Fruit fly (Drosophila melanogaster) whole organism, embryonic: ENCODE data around the gene CG10492.
A peak's percentile ranks its signal among the peaks of the same experiment; 100 is the strongest.

Experiments used
- ATbp ChIP-seq: fragments of 200-800 bp; sonication (Bioruptor generic); optimal IDR thresholded peaks from 2 replicates; lab custom pipeline; 2017; ENCODE audit warnings: missing biosample characterization, mild to moderate bottlenecking, missing genetic modification characterization, missing genetic modification reagents
- Adf1 ChIP-seq: fragments of 200-800 bp; sonication (Bioruptor generic); IDR thresholded peaks from 2 replicates; pipeline ENCODE4 v1.3.6; 2022; ENCODE audit warnings: missing biosample characterization, missing genetic modification characterization
- CG10366 ChIP-seq: fragments of 200-800 bp; sonication (Bioruptor generic); IDR thresholded peaks from 2 replicates; pipeline ENCODE4 v1.3.6; 2022; ENCODE audit warnings: missing biosample characterization, missing genetic modification characterization
- CG11504 ChIP-seq: fragments of 200-800 bp; sonication (Bioruptor generic); optimal IDR thresholded peaks from 3 replicates; lab custom pipeline; 2019; ENCODE audit warnings: missing biosample characterization, mild to moderate bottlenecking, missing genetic modification characterization, moderate library complexity
- CG12942 ChIP-seq: fragments of 200-800 bp; sonication (Bioruptor generic); optimal IDR thresholded peaks from 3 replicates; lab custom pipeline; 2016; ENCODE audit warnings: missing biosample characterization, missing genetic modification characterization
- CG14441 ChIP-seq: fragments of 200-800 bp; sonication (Bioruptor generic); IDR thresholded peaks from 2 replicates; pipeline ENCODE4 v1.3.6; 2022; ENCODE audit warnings: missing biosample characterization, missing genetic modification characterization
- CG17186 ChIP-seq: fragments of 200-800 bp; sonication (Bioruptor generic); optimal IDR thresholded peaks from 3 replicates; lab custom pipeline; 2017; ENCODE audit warnings: missing biosample characterization, missing genetic modification reagents, missing genetic modification characterization
- CG17802 ChIP-seq: fragments of 200-800 bp; sonication (Bioruptor generic); optimal IDR thresholded peaks from 2 replicates; lab custom pipeline; 2018; ENCODE audit warnings: missing biosample characterization, mild to moderate bottlenecking, missing genetic modification characterization, moderate library complexity
- CG18476 ChIP-seq: fragments of 200-800 bp; sonication (Bioruptor generic); optimal IDR thresholded peaks from 2 replicates; lab custom pipeline; 2016; ENCODE audit warnings: missing biosample characterization, mild to moderate bottlenecking, missing genetic modification characterization
- CG2129 ChIP-seq: fragments of 200-800 bp; sonication (Bioruptor generic); IDR thresholded peaks from 2 replicates; pipeline ENCODE4 v1.3.6; 2022; ENCODE audit warnings: missing biosample characterization, missing genetic modification characterization; ENCODE audit not compliant: partially characterized antibody
- CG30020 ChIP-seq: fragments of 200-800 bp; optimal IDR thresholded peaks from 2 replicates; lab custom pipeline; 2019; ENCODE audit warnings: missing biosample characterization, mild to moderate bottlenecking, missing genetic modification characterization, moderate library complexity
- CG3407 ChIP-seq: fragments of 200-800 bp; sonication (Bioruptor generic); optimal IDR thresholded peaks from 2 replicates; lab custom pipeline; 2018; ENCODE audit warnings: missing biosample characterization, mild to moderate bottlenecking, missing genetic modification characterization
- CG3726 ChIP-seq: fragments of 200-800 bp; sonication (Bioruptor generic); IDR thresholded peaks from 3 replicates; pipeline ENCODE4, ENCODE4 v1.3.6; 2022; ENCODE audit warnings: missing biosample characterization, missing genetic modification characterization
- CG43689 ChIP-seq: fragments of 200-800 bp; sonication (Bioruptor generic); IDR thresholded peaks from 2 replicates; pipeline ENCODE4 v1.3.6; 2022; ENCODE audit warnings: missing biosample characterization, missing genetic modification characterization
- CG7556 ChIP-seq: fragments of 200-800 bp; sonication (Bioruptor generic); optimal IDR thresholded peaks from 2 replicates; lab custom pipeline; 2017; ENCODE audit warnings: missing biosample characterization, mild to moderate bottlenecking, missing genetic modification characterization
- CG7839 ChIP-seq: fragments of 200-800 bp; sonication (Bioruptor generic); optimal IDR thresholded peaks from 3 replicates; lab custom pipeline; 2018; ENCODE audit warnings: missing biosample characterization, mild to moderate bottlenecking, missing genetic modification characterization, moderate library complexity
- CG9437 ChIP-seq: fragments of 200-800 bp; sonication (Bioruptor generic); optimal IDR thresholded peaks from 2 replicates; lab custom pipeline; 2018; ENCODE audit warnings: missing biosample characterization, mild to moderate bottlenecking, missing genetic modification characterization
- CG9817 ChIP-seq: fragments of 200-800 bp; sonication (Bioruptor generic); optimal IDR thresholded peaks from 2 replicates; lab custom pipeline; 2018; ENCODE audit warnings: missing biosample characterization, mild to moderate bottlenecking, missing genetic modification characterization, moderate library complexity
- CG9876 ChIP-seq: fragments of 200-800 bp; sonication (Bioruptor generic); optimal IDR thresholded peaks from 2 replicates; lab custom pipeline; 2016; ENCODE audit warnings: missing biosample characterization, missing genetic modification characterization
- Camta ChIP-seq: fragments of 200-800 bp; sonication (Bioruptor generic); optimal IDR thresholded peaks from 2 replicates; lab custom pipeline; 2016; ENCODE audit warnings: missing biosample characterization, missing genetic modification characterization
- Dbx ChIP-seq: fragments of 200-800 bp; sonication (Bioruptor generic); IDR thresholded peaks from 3 replicates; pipeline ENCODE4 v1.3.6; 2022; ENCODE audit warnings: missing biosample characterization, missing genetic modification characterization
- Dp ChIP-seq: fragments of 200-800 bp; sonication (Bioruptor generic); optimal IDR thresholded peaks from 2 replicates; lab custom pipeline; 2018; ENCODE audit warnings: missing biosample characterization, mild to moderate bottlenecking, missing genetic modification characterization, moderate library complexity
- Dref ChIP-seq: fragments of 200-800 bp; sonication (Bioruptor generic); IDR thresholded peaks from 2 replicates; pipeline ENCODE4 v1.3.6; 2022; ENCODE audit warnings: missing biosample characterization, missing genetic modification characterization
- H2.0 ChIP-seq: fragments of 200-800 bp; sonication (Bioruptor generic); IDR thresholded peaks from 2 replicates; pipeline ENCODE4 v1.3.6; 2022; ENCODE audit warnings: missing biosample characterization, missing genetic modification characterization
- HHEX ChIP-seq: fragments of 200-800 bp; sonication (Bioruptor generic); optimal IDR thresholded peaks from 3 replicates; lab custom pipeline; 2017; ENCODE audit warnings: missing biosample characterization, mild to moderate bottlenecking, missing genetic modification characterization, missing genetic modification reagents
- HLH54F ChIP-seq: fragments of 200-800 bp; sonication (Bioruptor generic); optimal IDR thresholded peaks from 3 replicates; lab custom pipeline; 2016; ENCODE audit warnings: missing biosample characterization, missing genetic modification characterization
- Ptx1 ChIP-seq: fragments of 200-800 bp; sonication (Bioruptor generic); IDR thresholded peaks from 2 replicates; pipeline ENCODE4 v1.3.6; 2022; ENCODE audit warnings: missing biosample characterization, missing genetic modification characterization
- aop ChIP-seq: fragments of 200-800 bp; sonication (Bioruptor generic); IDR thresholded peaks from 2 replicates; pipeline ENCODE4 v1.3.6; 2022; ENCODE audit warnings: missing biosample characterization, missing genetic modification characterization
- bsh ChIP-seq, 2 experiments: fragments of 200-800 bp; sonication (Bioruptor generic); optimal IDR thresholded peaks; 2 replicates each; lab custom pipeline; 2017 to 2018; ENCODE audit warnings: mild to moderate bottlenecking in 2 of 2, missing biosample characterization in 2 of 2, missing genetic modification characterization in 2 of 2, moderate library complexity in 1 of 2
- cas ChIP-seq: fragments of 200-800 bp; sonication (Bioruptor generic); IDR thresholded peaks from 2 replicates; pipeline ENCODE4 v1.3.6; 2022; ENCODE audit warnings: missing biosample characterization, missing genetic modification characterization
- chm ChIP-seq: fragments of 200-800 bp; sonication (Bioruptor generic); IDR thresholded peaks from 2 replicates; pipeline ENCODE4 v1.3.6; 2022; ENCODE audit warnings: missing biosample characterization, missing genetic modification characterization
- corto ChIP-seq: fragments of 200-800 bp; sonication (Bioruptor generic); optimal IDR thresholded peaks from 2 replicates; lab custom pipeline; 2016; ENCODE audit warnings: missing biosample characterization, mild to moderate bottlenecking, missing genetic modification characterization, moderate library complexity
- dmrt99B ChIP-seq: fragments of 200-800 bp; sonication (Bioruptor generic); optimal IDR thresholded peaks from 2 replicates; lab custom pipeline; 2018; ENCODE audit warnings: missing biosample characterization, mild to moderate bottlenecking, missing genetic modification characterization, moderate library complexity
- fd102C ChIP-seq: fragments of 200-800 bp; sonication (Bioruptor generic); optimal IDR thresholded peaks from 2 replicates; lab custom pipeline; 2018; ENCODE audit warnings: missing biosample characterization, mild to moderate bottlenecking, missing genetic modification characterization, moderate library complexity
- ftz-f1 ChIP-seq: fragments of 200-800 bp; sonication (Bioruptor generic); optimal IDR thresholded peaks from 2 replicates; lab custom pipeline; 2016; ENCODE audit warnings: missing biosample characterization, missing genetic modification characterization
- gcm2 ChIP-seq: fragments of 200-800 bp; sonication (Bioruptor generic); optimal IDR thresholded peaks from 2 replicates; lab custom pipeline; 2016; ENCODE audit warnings: missing biosample characterization, missing genetic modification characterization
- kni ChIP-seq: fragments of 200-800 bp; sonication (Bioruptor generic); optimal IDR thresholded peaks from 3 replicates; lab custom pipeline; 2017; ENCODE audit warnings: mild to moderate bottlenecking, missing biosample characterization, missing genetic modification reagents, missing genetic modification characterization
- mirr ChIP-seq: fragments of 200-800 bp; sonication (Bioruptor generic); optimal IDR thresholded peaks from 3 replicates; lab custom pipeline; 2018; ENCODE audit warnings: missing biosample characterization, mild to moderate bottlenecking, missing genetic modification characterization
- mld ChIP-seq: fragments of 200-800 bp; sonication (Bioruptor generic); IDR thresholded peaks from 3 replicates; pipeline ENCODE4 v1.3.6; 2022; ENCODE audit warnings: missing biosample characterization, missing genetic modification characterization; ENCODE audit not compliant: partially characterized antibody
- nmo ChIP-seq: fragments of 200-800 bp; sonication (Bioruptor generic); optimal IDR thresholded peaks from 2 replicates; lab custom pipeline; 2018; ENCODE audit warnings: missing biosample characterization, mild to moderate bottlenecking, missing genetic modification characterization, moderate library complexity
- nom ChIP-seq: fragments of 200-800 bp; sonication (Bioruptor generic); optimal IDR thresholded peaks from 2 replicates; lab custom pipeline; 2017; ENCODE audit warnings: missing biosample characterization, missing genetic modification characterization, mild to moderate bottlenecking, moderate library complexity, missing genetic modification reagents
- onecut ChIP-seq: fragments of 200-800 bp; sonication (Bioruptor generic); IDR thresholded peaks from 2 replicates; pipeline ENCODE4 v1.3.6; 2022; ENCODE audit warnings: missing biosample characterization, missing genetic modification characterization
- sim ChIP-seq: fragments of 200-800 bp; sonication (Bioruptor generic); IDR thresholded peaks from 2 replicates; pipeline ENCODE4 v1.3.6; 2022; ENCODE audit warnings: missing biosample characterization, missing genetic modification characterization
- sna ChIP-seq: fragments of 200-800 bp; sonication (Bioruptor generic); IDR thresholded peaks from 2 replicates; pipeline ENCODE4 v1.3.6; 2022; ENCODE audit warnings: missing biosample characterization, missing genetic modification characterization; ENCODE audit not compliant: partially characterized antibody
- ssp ChIP-seq: fragments of 200-800 bp; sonication (Bioruptor generic); IDR thresholded peaks from 2 replicates; pipeline ENCODE4 v1.3.6; 2022; ENCODE audit warnings: missing biosample characterization, missing genetic modification characterization
- tap ChIP-seq: fragments of 200-800 bp; optimal IDR thresholded peaks from 3 replicates; lab custom pipeline; 2019; ENCODE audit warnings: missing biosample characterization, mild to moderate bottlenecking, missing genetic modification characterization, moderate library complexity
- tin ChIP-seq: fragments of 200-800 bp; sonication (Bioruptor generic); optimal IDR thresholded peaks from 3 replicates; lab custom pipeline; 2016; ENCODE audit warnings: missing biosample characterization, missing genetic modification characterization
- vfl ChIP-seq: fragments of 200-800 bp; sonication (Bioruptor generic); optimal IDR thresholded peaks from 2 replicates; lab custom pipeline; 2016; ENCODE audit warnings: missing biosample characterization, missing genetic modification characterization

The CG10492 gene

DNA sequence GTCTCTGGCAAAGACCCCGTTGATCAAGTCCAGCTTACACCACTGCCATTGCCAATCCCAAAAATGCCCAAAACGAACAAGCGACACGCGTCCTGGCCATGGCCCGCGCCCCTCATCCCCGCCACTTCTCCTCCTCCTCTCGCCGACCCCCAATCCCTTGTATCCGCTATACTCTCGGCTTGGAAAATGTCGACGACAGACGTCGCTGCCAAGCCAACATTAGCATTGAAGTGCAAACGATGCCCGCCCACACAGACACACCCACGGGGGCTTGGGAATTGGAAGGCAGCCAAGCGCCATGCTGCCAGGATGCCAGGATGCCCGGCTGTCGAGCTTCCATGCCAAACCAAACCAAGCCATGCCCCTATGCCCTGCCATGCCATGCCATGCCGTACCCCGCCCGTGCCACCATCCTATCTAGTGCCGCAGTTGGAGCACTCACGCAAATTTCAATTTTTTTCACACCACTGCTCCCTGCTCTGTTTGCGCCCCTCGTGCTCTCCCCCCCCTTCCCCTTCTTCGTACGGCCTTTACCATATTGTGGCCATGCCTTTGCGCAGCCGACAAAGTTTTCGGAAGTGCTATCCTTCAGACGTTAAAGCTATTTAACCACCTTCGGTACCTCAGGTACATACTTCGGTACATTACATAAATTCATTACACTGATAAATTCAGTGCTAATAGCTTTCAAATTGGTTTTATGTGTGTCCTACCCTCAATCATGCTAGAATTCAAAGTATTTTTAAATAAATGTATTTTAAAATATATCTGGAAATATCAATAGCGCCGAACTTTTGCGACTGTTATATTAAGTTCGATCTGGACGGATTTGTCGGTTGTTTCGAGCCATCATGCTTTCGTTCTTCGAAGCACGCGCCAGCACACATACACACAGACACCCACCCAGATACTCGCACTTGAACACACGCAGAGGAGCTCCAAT, 32.3 kb upstream of the CG10492 start (continued):
- TF ChIP-seq ssp (peak; percentile 51), HHEX (GFP tag; lab: Kevin White, UChicago) (peak; percentile 71), nmo (GFP tag; lab: Kevin White, UChicago) (peak; percentile 87), Camta (no peak), onecut (GFP tag; lab: Robert Waterston, UW) (peak; percentile 55), cas (no peak; the same call in 1 of the 2 replicates), Ptx1 (GFP tag; lab: Robert Waterston, UW) (peak; percentile 86), mld (GFP tag; lab: Robert Waterston, UW) (no peak), CG12942 (peak; percentile 56), Dp (GFP tag; lab: Kevin White, UChicago) (no peak), CG3407 (GFP tag; lab: Kevin White, UChicago) (peak; percentile 58), fd102C (GFP tag; lab: Kevin White, UChicago) (no peak), nom (GFP tag; lab: Kevin White, UChicago) (peak; percentile 74), H2.0 (GFP tag; lab: Robert Waterston, UW) (no peak; the same call in 1 of the 2 replicates), CG9817 (tag; lab: Kevin White, UChicago) (peak; percentile 75), CG9437 (GFP tag; lab: Kevin White, UChicago) (peak; percentile 76), CG30020 (tag; lab: Kevin White, UChicago) (peak; percentile 45), CG17186 (no peak), CG3726 (no peak), sim (GFP tag; lab: Robert Waterston, UW) (no peak), tap (tag; lab: Kevin White, UChicago) (peak; percentile 64), CG43689 (GFP tag; lab: Robert Waterston, UW) (peak; percentile 31; the same call in 1 of the 2 replicates), ftz-f1 (GFP tag; lab: Kevin White, UChicago) (no peak), corto (GFP tag; lab: Kevin White, UChicago) (peak; percentile 56), CG17802 (tag; lab: Kevin White, UChicago) (peak; percentile 16), mirr (peak; percentile 49), bsh (GFP tag; optimal IDR thresholded peaks at IDR 0.05; lab: Kevin White, UChicago) (peak; percentile 81 to 82), CG7839 (tag; lab: Kevin White, UChicago) (peak; percentile 85), CG10366 (GFP tag; lab: Robert Waterston, UW) (peak; percentile 71), sna (GFP tag; lab: Robert Waterston, UW) (no peak), tin (peak; percentile 62), CG7556 (peak; percentile 93), CG2129 (GFP tag; lab: Robert Waterston, UW) (no peak), dmrt99B (tag; lab: Kevin White, UChicago) (peak; percentile 85), aop (GFP tag; lab: Robert Waterston, UW) (no peak), CG18476 (GFP tag; lab: Kevin White, UChicago) (peak; percentile 39), ATbp (GFP tag; lab: Kevin White, UChicago) (peak; percentile 82), vfl (GFP tag; lab: Kevin White, UChicago) (no peak), Adf1 (GFP tag; lab: Robert Waterston, UW) (peak; percentile 44; the same call in 1 of the 2 replicates), chm (GFP tag; lab: Robert Waterston, UW) (no peak), CG14441 (GFP tag; lab: Robert Waterston, UW) (no peak), Dbx (GFP tag; lab: Robert Waterston, UW) (peak; percentile 69; the same call in 2 of the 3 replicates), Dref (GFP tag; lab: Robert Waterston, UW) (no peak), kni (GFP tag; lab: Kevin White, UChicago) (no peak), CG9876 (GFP tag; lab: Kevin White, UChicago) (no peak), HLH54F (GFP tag; lab: Kevin White, UChicago) (peak; percentile 51), gcm2 (GFP tag; lab: Kevin White, UChicago) (no peak), CG11504 (tag; lab: Kevin White, UChicago) (peak; percentile 86)
